Worm (Caenorhabditis elegans): ENCODE data around the gene R166.3.

- TF ChIP-seq him-1 (tag; optimal IDR thresholded peaks at IDR 0.05) (peak; percentile 100), dao-5 (tag; optimal IDR thresholded peaks at IDR 0.05) (peak; percentile 80)
These were observed 24.2 kb upstream of the R166.3 start, which contains the start of gene cdc-48.1 for ce11 chrII:10563368-10563767.
